Worm (Caenorhabditis elegans) whole organism, late embryonic: ENCODE results near the gene natb-1.

Experiments
- ceh-30 ChIP-seq: fragments of 150-350 bp; optimal IDR thresholded peaks from 2 replicates; lab custom pipeline; 2014; ENCODE audit warnings: missing biosample characterization, missing genetic modification characterization
- ref-2 ChIP-seq: sonication (generic microtip); optimal IDR thresholded peaks from 2 replicates; lab custom pipeline; 2016; ENCODE audit warnings: missing genetic modification characterization, missing compliant biosample characterization
- sox-4 ChIP-seq: sonication (generic microtip); optimal IDR thresholded peaks from 2 replicates; lab custom pipeline; 2017; ENCODE audit warnings: mild to moderate bottlenecking, missing genetic modification characterization, inconsistent platforms, missing compliant biosample characterization

- TF ChIP-seq sox-4 (tag; lab: Kevin White, UChicago) (no peak), ceh-30 (tag; lab: Kevin White, UChicago) (no peak), ref-2 (tag; lab: Kevin White, UChicago) (no peak)
Measured at ce11 chrV:8017924-8018323, 34.7 kb upstream of the natb-1 start.
